Fruit fly (Drosophila melanogaster) whole organism, adult: ENCODE measurements around the gene hoip.

ENCODE experiments used
- CG11617 ChIP-seq: fragments of 200-800 bp; sonication (Bioruptor generic); optimal IDR thresholded peaks from 2 replicates; lab custom pipeline; 2017; ENCODE audit warnings: mild to moderate bottlenecking, missing biosample characterization, missing genetic modification reagents, missing genetic modification characterization
- CG12768 ChIP-seq: fragments of 200-800 bp; sonication (Bioruptor generic); optimal IDR thresholded peaks from 2 replicates; lab custom pipeline; 2017; ENCODE audit warnings: missing biosample characterization, missing genetic modification characterization, mild to moderate bottlenecking, moderate library complexity, missing genetic modification reagents
- CG14711 ChIP-seq: fragments of 200-800 bp; sonication (Bioruptor generic); optimal IDR thresholded peaks from 2 replicates; lab custom pipeline; 2018; ENCODE audit warnings: missing biosample characterization, mild to moderate bottlenecking, missing genetic modification characterization, moderate library complexity
- CG1620 ChIP-seq: fragments of 200-800 bp; sonication (Bioruptor generic); optimal IDR thresholded peaks from 2 replicates; lab custom pipeline; 2016; ENCODE audit warnings: missing biosample characterization, missing genetic modification characterization
- CG33017 ChIP-seq: fragments of 200-800 bp; sonication (Bioruptor generic); optimal IDR thresholded peaks from 2 replicates; lab custom pipeline; 2018; ENCODE audit warnings: missing biosample characterization, mild to moderate bottlenecking, missing genetic modification characterization, moderate library complexity
- CG5204 ChIP-seq: fragments of 200-800 bp; sonication (Bioruptor generic); optimal IDR thresholded peaks from 2 replicates; lab custom pipeline; 2016; ENCODE audit warnings: missing biosample characterization, missing genetic modification characterization
- CG7045 ChIP-seq: fragments of 200-800 bp; sonication (Bioruptor generic); optimal IDR thresholded peaks from 2 replicates; lab custom pipeline; 2017; ENCODE audit warnings: missing biosample characterization, mild to moderate bottlenecking, missing genetic modification characterization
- CG7101 ChIP-seq: fragments of 200-800 bp; sonication (Bioruptor generic); optimal IDR thresholded peaks from 2 replicates; lab custom pipeline; 2018; ENCODE audit warnings: missing biosample characterization, mild to moderate bottlenecking, missing genetic modification characterization, moderate library complexity
- Clk ChIP-seq: fragments of 200-800 bp; sonication (Bioruptor generic); optimal IDR thresholded peaks from 2 replicates; lab custom pipeline; 2017; ENCODE audit warnings: missing biosample characterization, missing genetic modification characterization
- Crg-1 ChIP-seq: fragments of 200-800 bp; sonication (Bioruptor generic); optimal IDR thresholded peaks from 2 replicates; lab custom pipeline; 2016; ENCODE audit warnings: missing biosample characterization, missing genetic modification characterization
- Hr96 ChIP-seq: fragments of 200-800 bp; sonication (Bioruptor generic); optimal IDR thresholded peaks from 2 replicates; lab custom pipeline; 2016; ENCODE audit warnings: missing biosample characterization, missing genetic modification characterization
- Mnt ChIP-seq: fragments of 200-800 bp; sonication (Bioruptor generic); optimal IDR thresholded peaks from 2 replicates; lab custom pipeline; 2016; ENCODE audit warnings: missing biosample characterization, mild to moderate bottlenecking, missing genetic modification characterization
- bab1 ChIP-seq: fragments of 200-800 bp; sonication (Bioruptor generic); optimal IDR thresholded peaks from 3 replicates; lab custom pipeline; 2019; ENCODE audit warnings: missing biosample characterization, mild to moderate bottlenecking, missing genetic modification characterization, moderate library complexity
- cic ChIP-seq: fragments of 200-800 bp; sonication (Bioruptor generic); optimal IDR thresholded peaks from 2 replicates; lab custom pipeline; 2017; ENCODE audit warnings: missing biosample characterization, mild to moderate bottlenecking, missing genetic modification characterization, moderate library complexity
- cnc ChIP-seq, 2 experiments: fragments of >200 bp; optimal IDR thresholded peaks; 2 replicates each; lab custom pipeline; 2017
- kay ChIP-seq: fragments of 200-800 bp; sonication (Bioruptor generic); peaks from one replicate; lab custom pipeline; 2016; ENCODE audit warnings: missing biosample characterization, missing genetic modification characterization, borderline replicate concordance
- ovo ChIP-seq: fragments of 200-800 bp; sonication (Bioruptor generic); optimal IDR thresholded peaks from 2 replicates; lab custom pipeline; 2016; ENCODE audit warnings: missing biosample characterization, missing genetic modification characterization
- pad ChIP-seq: fragments of 200-800 bp; sonication (Bioruptor generic); optimal IDR thresholded peaks from 3 replicates; lab custom pipeline; 2017; ENCODE audit warnings: missing biosample characterization, missing genetic modification characterization, mild to moderate bottlenecking, moderate library complexity, missing genetic modification reagents
- tj ChIP-seq: fragments of 200-800 bp; sonication (Bioruptor generic); optimal IDR thresholded peaks from 3 replicates; lab custom pipeline; 2017; ENCODE audit warnings: missing biosample characterization, mild to moderate bottlenecking, missing genetic modification characterization, moderate library complexity
- toe ChIP-seq: fragments of 200-800 bp; sonication (Bioruptor generic); optimal IDR thresholded peaks from 2 replicates; lab custom pipeline; 2016; ENCODE audit warnings: missing biosample characterization, missing genetic modification characterization

Gene hoip

dm6 chr2L:9698092-9698922 lies 1.3 kb upstream of the hoip start:
- TF ChIP-seq cic (GFP tag; lab: Kevin White, UChicago) (peak; percentile 32), CG14711 (no peak), CG11617 (no peak), toe (GFP tag; lab: Kevin White, UChicago) (no peak), Crg-1 (GFP tag; lab: Kevin White, UChicago) (no peak), CG33017 (tag; lab: Kevin White, UChicago) (peak; percentile 14), kay (GFP tag; lab: Kevin White, UChicago) (no peak), tj (GFP tag; lab: Kevin White, UChicago) (peak; percentile 56), Hr96 (peak; percentile 31), pad (GFP tag; lab: Kevin White, UChicago) (peak; percentile 77)

- TF ChIP-seq cic (GFP tag; lab: Kevin White, UChicago) (no peak), CG5204 (GFP tag; lab: Kevin White, UChicago) (no peak), Crg-1 (GFP tag; lab: Kevin White, UChicago) (no peak), toe (GFP tag; lab: Kevin White, UChicago) (no peak), Mnt (GFP tag; lab: Kevin White, UChicago) (no peak), Clk (GFP tag; lab: Kevin White, UChicago) (no peak), ovo (peak; percentile 38), CG14711 (peak; percentile 25), CG12768 (GFP tag; lab: Kevin White, UChicago) (peak; percentile 59), tj (GFP tag; lab: Kevin White, UChicago) (no peak), pad (GFP tag; lab: Kevin White, UChicago) (no peak), CG11617 (no peak), CG7101 (tag; lab: Kevin White, UChicago) (peak; percentile 43), CG1620 (GFP tag; lab: Kevin White, UChicago) (peak; percentile 8), cnc (optimal IDR thresholded peaks at IDR 0.05; lab: Kevin White, UChicago) (no peak), Hr96 (no peak), CG33017 (tag; lab: Kevin White, UChicago) (peak; percentile 16), CG7045 (no peak), bab1 (no peak), kay (GFP tag; lab: Kevin White, UChicago) (no peak)
Observed at dm6 chr2L:9698923-9699493, 583 bp upstream of the hoip start, which contains the start of gene Pka-C1. Gene Pka-C1 (minus strand): TSS chr2L:9699297.

- TF ChIP-seq kay (GFP tag; lab: Kevin White, UChicago): no peak
- TF ChIP-seq CG7101 (tag; lab: Kevin White, UChicago): peak; percentile 75
- TF ChIP-seq CG14711: peak; percentile 52
- TF ChIP-seq Mnt (GFP tag; lab: Kevin White, UChicago): peak; percentile 97
- TF ChIP-seq CG7045: peak; percentile 66
- no peak for TF ChIP-seq toe (GFP tag; lab: Kevin White, UChicago)
- peak; percentile 63 for TF ChIP-seq CG33017 (tag; lab: Kevin White, UChicago)
- no peak for TF ChIP-seq cnc (optimal IDR thresholded peaks at IDR 0.05; lab: Kevin White, UChicago)
- peak; percentile 56 for TF ChIP-seq cic (GFP tag; lab: Kevin White, UChicago)
- TF ChIP-seq bab1: peak; percentile 78
- peak; percentile 50 for TF ChIP-seq pad (GFP tag; lab: Kevin White, UChicago)
- no peak for TF ChIP-seq ovo
- peak; percentile 43 for TF ChIP-seq Crg-1 (GFP tag; lab: Kevin White, UChicago)
- peak; percentile 75 for TF ChIP-seq CG11617
- TF ChIP-seq Clk (GFP tag; lab: Kevin White, UChicago): peak; percentile 35
- peak; percentile 54 for TF ChIP-seq CG12768 (GFP tag; lab: Kevin White, UChicago)
- peak; percentile 40 for TF ChIP-seq tj (GFP tag; lab: Kevin White, UChicago)
- TF ChIP-seq CG1620 (GFP tag; lab: Kevin White, UChicago): no peak
Observed at dm6 chr2L:9700454-9700853, 863 bp downstream of the hoip start, which contains the start of gene pelo. Gene pelo (plus strand): TSS chr2L:9700810.

dm6 chr2L:9703000-9703399 lies 3.4 kb downstream of the hoip start:
- TF ChIP-seq CG33017 (tag; lab: Kevin White, UChicago) (peak; percentile 16), cic (GFP tag; lab: Kevin White, UChicago) (peak; percentile 5), pad (GFP tag; lab: Kevin White, UChicago) (no peak), CG5204 (GFP tag; lab: Kevin White, UChicago) (no peak), Crg-1 (GFP tag; lab: Kevin White, UChicago) (no peak), CG7045 (no peak), CG14711 (no peak), CG11617 (no peak), kay (GFP tag; lab: Kevin White, UChicago) (no peak), Mnt (GFP tag; lab: Kevin White, UChicago) (no peak), tj (GFP tag; lab: Kevin White, UChicago) (no peak), CG12768 (GFP tag; lab: Kevin White, UChicago) (peak; percentile 51), bab1 (no peak)

- TF ChIP-seq CG12768 (GFP tag; lab: Kevin White, UChicago): no peak
- TF ChIP-seq tj (GFP tag; lab: Kevin White, UChicago): peak; percentile 35
- no peak for TF ChIP-seq CG33017 (tag; lab: Kevin White, UChicago)
- TF ChIP-seq Hr96: no peak
- no peak for TF ChIP-seq bab1
Observed at dm6 chr2L:9704343-9704742, 4.8 kb downstream of the hoip start.
